Worm (Caenorhabditis elegans): ENCODE data around the gene Y64G10A.1.
"Not testable (repeated sequence)": the region's sequence is repeated elsewhere in the genome, so short reads cannot be mapped to it uniquely, and the experiment has no call there.

DNA sequence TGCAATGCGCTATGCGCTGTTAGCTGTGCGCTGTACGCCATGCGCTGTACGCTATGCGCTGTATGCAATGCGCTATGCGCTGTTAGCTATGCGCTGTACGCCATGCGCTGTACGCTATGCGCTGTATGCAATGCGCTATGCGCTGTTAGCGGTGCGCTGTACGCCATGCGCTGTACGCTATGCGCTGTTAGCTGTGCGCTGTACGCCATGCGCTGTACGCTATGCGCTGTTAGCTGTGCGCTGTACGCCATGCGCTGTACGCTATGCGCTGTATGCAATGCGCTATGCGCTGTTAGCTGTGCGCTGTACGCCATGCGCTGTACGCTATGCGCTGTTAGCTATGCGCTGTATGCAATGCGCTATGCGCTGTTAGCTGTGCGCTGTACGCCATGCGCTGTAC, 30.5 kb downstream of the Y64G10A.1 start:
- not testable (repeated sequence) for TF ChIP-seq nhr-41 (GFP tag; IDR thresholded peaks at IDR 0.05); unc-39 (tag; optimal IDR thresholded peaks at IDR 0.05); nhr-77 (tag; optimal IDR thresholded peaks at IDR 0.05)
- peak; percentile 54; the same call in 1 of the 2 replicates for TF ChIP-seq Y105C5A.15 (GFP tag; IDR thresholded peaks at IDR 0.05)
